Worm (Caenorhabditis elegans): Measurements from ENCODE around the gene frpr-18.

frpr-18 gene

DNA sequence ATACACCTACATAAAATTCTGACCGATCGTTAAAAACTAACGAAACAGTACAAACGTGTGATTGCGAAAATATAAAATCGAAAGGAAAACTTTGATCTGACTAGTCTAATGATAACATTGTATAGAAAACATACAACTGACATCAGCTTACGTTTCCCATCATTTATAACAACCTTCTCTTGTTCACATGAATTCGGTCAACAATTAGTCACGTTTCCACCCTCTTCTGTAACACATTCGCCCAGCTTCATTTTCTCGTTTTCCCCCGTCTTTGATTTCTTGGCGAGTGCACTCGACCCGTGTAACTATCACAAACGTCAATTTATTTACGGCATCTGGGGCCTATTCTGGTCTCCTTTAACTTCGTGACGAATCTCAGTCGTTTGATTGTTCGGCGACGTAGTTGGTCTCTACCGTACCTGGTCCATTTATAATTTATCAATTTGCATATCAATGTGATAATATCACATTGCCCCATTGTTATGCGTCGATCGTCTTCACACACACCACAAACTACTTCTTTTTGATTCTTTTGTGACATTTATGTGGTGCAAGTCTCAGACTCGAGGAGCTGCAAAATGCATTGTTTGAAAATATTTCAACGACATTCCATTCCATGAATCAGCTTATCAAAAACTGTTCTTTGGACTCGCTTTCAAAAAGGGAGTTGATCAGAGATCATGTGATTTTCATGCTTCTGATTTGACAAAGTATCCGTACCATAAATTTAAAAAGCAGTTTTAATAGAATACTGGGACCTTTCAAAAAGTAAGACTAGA lies 30.9 kb downstream of the frpr-18 start:
- TF ChIP-seq B0310.2 (tag; optimal IDR thresholded peaks at IDR 0.05): no peak
- TF ChIP-seq hmbx-1 (tag; optimal IDR thresholded peaks at IDR 0.05): no peak
- no peak for TF ChIP-seq flt-1 (GFP tag; IDR thresholded peaks at IDR 0.05)
- TF ChIP-seq sea-1 (GFP tag; conservative IDR thresholded peaks at IDR 0.05): no peak
- TF ChIP-seq scrt-1 (GFP tag; IDR thresholded peaks at IDR 0.05): no peak
- TF ChIP-seq tra-4 (tag; optimal IDR thresholded peaks at IDR 0.05): no peak
- no peak for TF ChIP-seq F13C5.2 (tag; optimal IDR thresholded peaks at IDR 0.05)
- TF ChIP-seq ceh-36 (tag; optimal IDR thresholded peaks at IDR 0.05): no peak
- no peak for TF ChIP-seq tbx-11 (GFP tag; IDR thresholded peaks at IDR 0.05)
- TF ChIP-seq pes-1 (GFP tag; IDR thresholded peaks at IDR 0.05): no peak
- TF ChIP-seq ceh-13 (GFP tag; optimal IDR thresholded peaks at IDR 0.05): no peak
- no peak for TF ChIP-seq hmg-4 (GFP tag; optimal IDR thresholded peaks at IDR 0.05)
- TF ChIP-seq tbx-37 (GFP tag; conservative IDR thresholded peaks at IDR 0.05): no peak
- no peak for TF ChIP-seq ama-1 (optimal IDR thresholded peaks at IDR 0.05)
- TF ChIP-seq aly-1 (tag; optimal IDR thresholded peaks at IDR 0.05): no peak

DNA sequence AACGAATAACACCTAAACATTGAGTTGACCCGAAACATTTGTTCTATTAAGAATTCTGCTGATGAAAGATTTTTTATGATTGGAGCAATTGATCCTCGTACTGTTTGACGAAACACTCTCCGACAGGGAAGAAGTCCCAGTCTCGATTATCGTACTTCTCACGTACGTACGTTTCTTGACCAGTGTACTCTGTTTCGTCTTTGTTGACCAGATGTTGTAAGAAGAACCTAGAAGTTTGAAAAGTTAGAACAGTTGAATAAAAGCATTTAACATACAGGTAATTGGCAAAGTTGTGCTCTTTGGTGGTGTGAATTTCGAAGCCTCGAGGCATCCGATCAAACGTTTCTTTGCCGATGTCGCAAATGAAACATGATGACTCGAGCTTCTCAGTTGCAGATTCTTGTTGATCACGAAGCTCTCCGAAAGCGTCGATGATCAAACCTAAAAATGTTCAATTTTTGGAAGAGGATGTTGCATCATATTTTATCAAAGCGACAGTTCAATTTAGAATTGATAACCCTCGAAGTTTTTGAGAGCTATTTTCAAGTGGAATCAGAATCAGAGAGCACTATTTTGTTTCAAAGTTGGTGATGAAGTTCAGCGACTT lies 31.9 kb downstream of the frpr-18 start:
- TF ChIP-seq F13C5.2 (tag; optimal IDR thresholded peaks at IDR 0.05): no peak
- no peak for TF ChIP-seq aly-1 (tag; optimal IDR thresholded peaks at IDR 0.05)
- no peak for TF ChIP-seq flt-1 (GFP tag; IDR thresholded peaks at IDR 0.05)

DNA sequence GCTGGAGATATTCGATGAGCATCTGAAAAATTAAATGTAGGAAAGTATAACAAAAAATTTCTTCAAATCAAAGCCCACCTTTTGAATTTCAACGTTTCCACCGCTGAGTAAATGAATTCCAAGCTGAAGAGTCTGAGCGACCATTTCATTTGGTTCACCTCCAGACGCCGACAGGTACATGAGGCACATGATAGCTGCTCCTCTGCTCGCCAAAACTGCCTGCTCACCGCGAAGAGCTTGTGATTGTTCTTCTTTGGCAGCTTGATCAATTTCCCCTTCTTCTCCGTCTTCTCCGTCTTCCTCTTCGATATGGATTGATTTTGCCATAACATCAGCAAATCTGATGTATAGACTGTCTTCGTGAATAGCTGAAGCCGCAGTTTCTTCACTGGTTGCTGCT lies 36.3 kb downstream of the frpr-18 start:
- TF ChIP-seq pes-1 (GFP tag; IDR thresholded peaks at IDR 0.05) (no peak), F13C5.2 (tag; optimal IDR thresholded peaks at IDR 0.05) (no peak), hnd-1 (tag; optimal IDR thresholded peaks at IDR 0.05) (no peak), sea-1 (GFP tag; conservative IDR thresholded peaks at IDR 0.05) (no peak), aly-1 (tag; optimal IDR thresholded peaks at IDR 0.05) (no peak), scrt-1 (GFP tag; IDR thresholded peaks at IDR 0.05) (no peak), tbx-11 (GFP tag; IDR thresholded peaks at IDR 0.05) (no peak), ets-7 (tag; optimal IDR thresholded peaks at IDR 0.05) (no peak), flt-1 (GFP tag; IDR thresholded peaks at IDR 0.05) (no peak), hmbx-1 (tag; optimal IDR thresholded peaks at IDR 0.05) (no peak), ama-1 (optimal IDR thresholded peaks at IDR 0.05) (no peak), ceh-36 (tag; optimal IDR thresholded peaks at IDR 0.05) (no peak), ceh-13 (GFP tag; optimal IDR thresholded peaks at IDR 0.05) (no peak)

DNA sequence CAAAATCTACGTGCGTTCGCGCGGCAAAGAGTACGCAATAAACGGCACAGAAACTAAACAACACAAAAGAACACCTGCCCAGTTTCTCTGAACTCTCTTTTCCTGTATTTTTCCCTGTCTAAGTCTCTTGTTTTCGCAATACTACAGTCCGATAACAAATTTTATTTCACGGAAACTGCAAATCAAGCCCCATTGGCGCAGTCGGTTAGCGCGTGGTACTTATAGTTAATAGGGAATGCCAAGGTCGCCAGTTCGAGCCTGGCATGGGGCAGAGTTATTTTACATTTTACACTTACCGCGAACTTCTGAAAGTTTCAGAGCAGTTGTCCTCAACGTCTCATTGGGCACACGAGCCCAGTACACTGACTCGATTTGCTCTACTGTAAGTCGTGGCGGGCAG lies 47.2 kb downstream of the frpr-18 start:
- TF ChIP-seq flt-1 (GFP tag; IDR thresholded peaks at IDR 0.05) (no peak), hnd-1 (tag; optimal IDR thresholded peaks at IDR 0.05) (no peak), hmg-4 (GFP tag; optimal IDR thresholded peaks at IDR 0.05) (no peak), ceh-13 (GFP tag; optimal IDR thresholded peaks at IDR 0.05) (no peak)

DNA sequence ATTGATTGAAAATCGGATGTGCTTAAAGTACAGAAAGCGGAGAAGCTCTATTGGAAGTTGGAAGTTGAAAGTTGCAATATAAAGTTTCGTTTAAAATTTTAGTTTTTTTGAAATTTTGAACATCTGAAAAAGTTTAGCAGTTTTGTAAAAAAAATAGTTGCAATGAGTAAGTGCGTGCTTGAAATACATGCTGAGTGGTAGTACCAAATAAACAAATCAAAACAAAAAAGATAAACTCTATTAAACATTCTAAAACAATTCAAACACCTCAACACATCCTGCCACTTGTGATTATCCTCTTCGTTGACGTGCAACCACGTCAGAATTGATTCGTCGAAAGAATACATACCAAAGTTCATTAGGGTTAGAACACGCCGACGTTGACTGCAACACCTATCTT lies 49.1 kb downstream of the frpr-18 start:
- TF ChIP-seq tra-4 (tag; optimal IDR thresholded peaks at IDR 0.05) (no peak), B0310.2 (tag; optimal IDR thresholded peaks at IDR 0.05) (no peak), ets-7 (tag; optimal IDR thresholded peaks at IDR 0.05) (no peak), hmg-4 (GFP tag; optimal IDR thresholded peaks at IDR 0.05) (no peak), sea-1 (GFP tag; conservative IDR thresholded peaks at IDR 0.05) (no peak), pes-1 (GFP tag; IDR thresholded peaks at IDR 0.05) (no peak), scrt-1 (GFP tag; IDR thresholded peaks at IDR 0.05) (no peak), aly-1 (tag; optimal IDR thresholded peaks at IDR 0.05) (no peak), hnd-1 (tag; optimal IDR thresholded peaks at IDR 0.05) (no peak), F13C5.2 (tag; optimal IDR thresholded peaks at IDR 0.05) (no peak)
